Fruit fly (Drosophila melanogaster) whole organism, embryonic: ENCODE results near the gene CG6168.
A peak's percentile ranks its signal among the peaks of the same experiment; 100 is the strongest.

ENCODE experiments used
- Blimp-1 ChIP-seq: fragments of 200-800 bp; sonication (Bioruptor generic); optimal IDR thresholded peaks from 3 replicates; lab custom pipeline; 2018; ENCODE audit warnings: missing biosample characterization, missing genetic modification characterization, mild to moderate bottlenecking, moderate library complexity, missing genetic modification reagents
- CG10959 ChIP-seq: fragments of 200-800 bp; sonication (Bioruptor generic); IDR thresholded peaks from 2 replicates; pipeline ENCODE4 v1.3.6; 2022; ENCODE audit warnings: missing biosample characterization, missing genetic modification characterization
- CG10979 ChIP-seq: fragments of 200-800 bp; sonication (Bioruptor generic); optimal IDR thresholded peaks from 2 replicates; lab custom pipeline; 2018; ENCODE audit warnings: missing biosample characterization, mild to moderate bottlenecking, missing genetic modification characterization, moderate library complexity
- CG11504 ChIP-seq: fragments of 200-800 bp; sonication (Bioruptor generic); optimal IDR thresholded peaks from 3 replicates; lab custom pipeline; 2019; ENCODE audit warnings: missing biosample characterization, mild to moderate bottlenecking, missing genetic modification characterization, moderate library complexity
- CG12391 ChIP-seq: fragments of 200-800 bp; sonication (Bioruptor generic); optimal IDR thresholded peaks from 3 replicates; lab custom pipeline; 2018; ENCODE audit warnings: missing biosample characterization, mild to moderate bottlenecking, missing genetic modification characterization, moderate library complexity
- CG12659 ChIP-seq: fragments of 200-800 bp; sonication (Bioruptor generic); optimal IDR thresholded peaks from 3 replicates; lab custom pipeline; 2017; ENCODE audit warnings: mild to moderate bottlenecking, missing biosample characterization, missing genetic modification reagents, missing genetic modification characterization
- CG13775 ChIP-seq: fragments of 200-800 bp; sonication (Bioruptor generic); optimal IDR thresholded peaks from 3 replicates; lab custom pipeline; 2017; ENCODE audit warnings: missing biosample characterization, mild to moderate bottlenecking, missing genetic modification characterization
- CG15011 ChIP-seq: fragments of 200-800 bp; sonication (Bioruptor generic); optimal IDR thresholded peaks from 3 replicates; lab custom pipeline; 2018; ENCODE audit warnings: missing biosample characterization, mild to moderate bottlenecking, missing genetic modification characterization
- CG15269 ChIP-seq: fragments of 200-800 bp; sonication (Bioruptor generic); optimal IDR thresholded peaks from 2 replicates; lab custom pipeline; 2018; ENCODE audit warnings: missing biosample characterization, mild to moderate bottlenecking, missing genetic modification characterization, moderate library complexity
- CG1603 ChIP-seq: fragments of 200-800 bp; sonication (Bioruptor generic); optimal IDR thresholded peaks from 2 replicates; lab custom pipeline; 2019; ENCODE audit warnings: missing biosample characterization, mild to moderate bottlenecking, missing genetic modification characterization, moderate library complexity
- CG17829 ChIP-seq: fragments of 200-800 bp; optimal IDR thresholded peaks from 2 replicates; lab custom pipeline; 2019; ENCODE audit warnings: missing biosample characterization, mild to moderate bottlenecking, missing genetic modification characterization, moderate library complexity
- CG2678 ChIP-seq: fragments of 200-800 bp; sonication (Bioruptor generic); optimal IDR thresholded peaks from 3 replicates; lab custom pipeline; 2019; ENCODE audit warnings: missing biosample characterization, mild to moderate bottlenecking, missing genetic modification characterization, moderate library complexity
- CG2712 ChIP-seq: fragments of 200-800 bp; optimal IDR thresholded peaks from 3 replicates; lab custom pipeline; 2019; ENCODE audit warnings: missing biosample characterization, mild to moderate bottlenecking, missing genetic modification characterization, moderate library complexity
- CG31441 ChIP-seq: fragments of 200-800 bp; sonication (Bioruptor generic); IDR thresholded peaks from 2 replicates; pipeline ENCODE4 v1.3.6; 2022; ENCODE audit warnings: missing biosample characterization, missing genetic modification characterization
- CG4282 ChIP-seq: fragments of 200-800 bp; sonication (Bioruptor generic); optimal IDR thresholded peaks from 2 replicates; lab custom pipeline; 2016; ENCODE audit warnings: missing biosample characterization, missing genetic modification characterization
- CG4424 ChIP-seq: fragments of 200-800 bp; sonication (Bioruptor generic); optimal IDR thresholded peaks from 3 replicates; lab custom pipeline; 2016; ENCODE audit warnings: missing biosample characterization, missing genetic modification characterization
- CG6254 ChIP-seq: fragments of 200-800 bp; sonication (Bioruptor generic); optimal IDR thresholded peaks from 3 replicates; lab custom pipeline; 2017; ENCODE audit warnings: mild to moderate bottlenecking, missing biosample characterization, missing genetic modification reagents, missing genetic modification characterization
- CG7556 ChIP-seq: fragments of 200-800 bp; sonication (Bioruptor generic); optimal IDR thresholded peaks from 2 replicates; lab custom pipeline; 2017; ENCODE audit warnings: missing biosample characterization, mild to moderate bottlenecking, missing genetic modification characterization
- CG8924 ChIP-seq: fragments of 200-800 bp; optimal IDR thresholded peaks from 3 replicates; lab custom pipeline; 2019; ENCODE audit warnings: missing biosample characterization, mild to moderate bottlenecking, missing genetic modification characterization, moderate library complexity
- CG9727 ChIP-seq: fragments of 200-800 bp; sonication (Bioruptor generic); optimal IDR thresholded peaks from 3 replicates; lab custom pipeline; 2017; ENCODE audit warnings: missing biosample characterization, mild to moderate bottlenecking, missing genetic modification characterization
- CoRest ChIP-seq: fragments of 200-800 bp; sonication (Bioruptor generic); optimal IDR thresholded peaks from 3 replicates; lab custom pipeline; 2018; ENCODE audit warnings: missing biosample characterization, mild to moderate bottlenecking, missing genetic modification characterization, moderate library complexity
- D19A ChIP-seq: fragments of 200-800 bp; optimal IDR thresholded peaks from 3 replicates; lab custom pipeline; 2019; ENCODE audit warnings: missing biosample characterization, mild to moderate bottlenecking, missing genetic modification characterization, moderate library complexity
- Deaf1 ChIP-seq: fragments of 200-800 bp; optimal IDR thresholded peaks from 3 replicates; lab custom pipeline; 2019; ENCODE audit warnings: missing biosample characterization, mild to moderate bottlenecking, missing genetic modification characterization, moderate library complexity
- Elba2 ChIP-seq: fragments of 200-800 bp; sonication (Bioruptor generic); optimal IDR thresholded peaks from 3 replicates; lab custom pipeline; 2016; ENCODE audit warnings: missing biosample characterization, missing genetic modification characterization
- Hmr ChIP-seq: fragments of 200-800 bp; sonication (Bioruptor generic); optimal IDR thresholded peaks from 3 replicates; lab custom pipeline; 2017; ENCODE audit warnings: mild to moderate bottlenecking, missing biosample characterization, missing genetic modification reagents, missing genetic modification characterization
- Hr51 ChIP-seq, 2 experiments: fragments of 200-800 bp; sonication (Bioruptor generic); optimal IDR thresholded peaks; 2 replicates in 1 of 2; 3 replicates in 1 of 2; lab custom pipeline; 2016 to 2018; ENCODE audit warnings: missing biosample characterization in 2 of 2, missing genetic modification characterization in 2 of 2, mild to moderate bottlenecking in 1 of 2, moderate library complexity in 1 of 2
- Meics ChIP-seq: fragments of 200-800 bp; sonication (Bioruptor generic); optimal IDR thresholded peaks from 2 replicates; lab custom pipeline; 2017; ENCODE audit warnings: missing biosample characterization, mild to moderate bottlenecking, missing genetic modification characterization
- Neu2 ChIP-seq: fragments of 200-800 bp; sonication (Bioruptor generic); optimal IDR thresholded peaks from 3 replicates; lab custom pipeline; 2016; ENCODE audit warnings: missing biosample characterization, missing genetic modification characterization, borderline replicate concordance
- Oli ChIP-seq: fragments of 200-800 bp; sonication (Bioruptor generic); optimal IDR thresholded peaks from 2 replicates; lab custom pipeline; 2018; ENCODE audit warnings: missing biosample characterization, mild to moderate bottlenecking, missing genetic modification characterization, moderate library complexity
- Sin3A ChIP-seq: fragments of >200 bp; optimal IDR thresholded peaks from 2 replicates; lab custom pipeline; 2018
- Sox100B ChIP-seq: fragments of 200-800 bp; sonication (Bioruptor generic); optimal IDR thresholded peaks from 3 replicates; lab custom pipeline; 2018; ENCODE audit warnings: missing biosample characterization, mild to moderate bottlenecking, missing genetic modification characterization
- Ssrp ChIP-seq: fragments of 200-800 bp; sonication (Bioruptor generic); optimal IDR thresholded peaks from 2 replicates; lab custom pipeline; 2018; ENCODE audit warnings: missing biosample characterization, mild to moderate bottlenecking, missing genetic modification characterization, moderate library complexity
- Xrp1 ChIP-seq: fragments of 200-800 bp; sonication (Bioruptor generic); IDR thresholded peaks from 2 replicates; pipeline ENCODE4 v1.3.6; 2022; ENCODE audit warnings: missing biosample characterization, missing genetic modification characterization
- ab ChIP-seq: fragments of 200-800 bp; sonication (Bioruptor generic); optimal IDR thresholded peaks from 2 replicates; lab custom pipeline; 2016; ENCODE audit warnings: missing biosample characterization, missing genetic modification characterization
- bigmax ChIP-seq: fragments of 200-800 bp; sonication (Bioruptor generic); optimal IDR thresholded peaks from 2 replicates; lab custom pipeline; 2018; ENCODE audit warnings: missing biosample characterization, mild to moderate bottlenecking, missing genetic modification characterization
- cas ChIP-seq: fragments of 200-800 bp; sonication (Bioruptor generic); IDR thresholded peaks from 2 replicates; pipeline ENCODE4 v1.3.6; 2022; ENCODE audit warnings: missing biosample characterization, missing genetic modification characterization
- dmrt11E ChIP-seq: fragments of 200-800 bp; sonication (Bioruptor generic); optimal IDR thresholded peaks from 3 replicates; lab custom pipeline; 2018; ENCODE audit warnings: missing biosample characterization, mild to moderate bottlenecking, missing genetic modification characterization, moderate library complexity
- dmrt99B ChIP-seq: fragments of 200-800 bp; sonication (Bioruptor generic); optimal IDR thresholded peaks from 2 replicates; lab custom pipeline; 2018; ENCODE audit warnings: missing biosample characterization, mild to moderate bottlenecking, missing genetic modification characterization, moderate library complexity
- fd96Cb ChIP-seq: fragments of 200-800 bp; sonication (Bioruptor generic); optimal IDR thresholded peaks from 2 replicates; lab custom pipeline; 2018; ENCODE audit warnings: missing biosample characterization, mild to moderate bottlenecking, missing genetic modification characterization, moderate library complexity
- gem ChIP-seq: fragments of 200-800 bp; sonication (Bioruptor generic); optimal IDR thresholded peaks from 2 replicates; lab custom pipeline; 2019; ENCODE audit warnings: missing biosample characterization, mild to moderate bottlenecking, missing genetic modification characterization, moderate library complexity
- nerfin-1 ChIP-seq: fragments of 200-800 bp; sonication (Bioruptor generic); optimal IDR thresholded peaks from 3 replicates; lab custom pipeline; 2019; ENCODE audit warnings: missing biosample characterization, mild to moderate bottlenecking, missing genetic modification characterization, moderate library complexity
- phol ChIP-seq: fragments of 200-800 bp; sonication (Bioruptor generic); optimal IDR thresholded peaks from 3 replicates; lab custom pipeline; 2018; ENCODE audit warnings: missing biosample characterization, mild to moderate bottlenecking, missing genetic modification characterization, moderate library complexity
- row ChIP-seq: fragments of 200-800 bp; sonication (Bioruptor generic); IDR thresholded peaks from 3 replicates; pipeline ENCODE4 v1.3.6; 2022; ENCODE audit warnings: missing biosample characterization, missing genetic modification characterization
- shn ChIP-seq: fragments of 200-800 bp; sonication (Bioruptor generic); optimal IDR thresholded peaks from 3 replicates; lab custom pipeline; 2016; ENCODE audit warnings: missing biosample characterization, missing genetic modification characterization
- slbo ChIP-seq: fragments of 200-800 bp; sonication (Bioruptor generic); IDR thresholded peaks from 2 replicates; pipeline ENCODE4 v1.3.6; 2022; ENCODE audit warnings: missing biosample characterization, missing genetic modification characterization
- slp2 ChIP-seq: fragments of 200-800 bp; sonication (Bioruptor generic); optimal IDR thresholded peaks from 2 replicates; lab custom pipeline; 2016; ENCODE audit warnings: missing biosample characterization, missing genetic modification characterization
- so ChIP-seq: fragments of 200-800 bp; sonication (Bioruptor generic); IDR thresholded peaks from 3 replicates; pipeline ENCODE4 v1.3.6; 2022; ENCODE audit warnings: missing biosample characterization, missing genetic modification characterization
- sqz ChIP-seq: fragments of 200-800 bp; sonication (Bioruptor generic); optimal IDR thresholded peaks from 3 replicates; lab custom pipeline; 2018; ENCODE audit warnings: missing biosample characterization, mild to moderate bottlenecking, missing genetic modification characterization
- trem ChIP-seq: fragments of 200-800 bp; optimal IDR thresholded peaks from 3 replicates; lab custom pipeline; 2019; ENCODE audit warnings: missing biosample characterization, mild to moderate bottlenecking, missing genetic modification characterization, moderate library complexity
- unpg ChIP-seq: fragments of 200-800 bp; sonication (Bioruptor generic); optimal IDR thresholded peaks from 3 replicates; lab custom pipeline; 2018; ENCODE audit warnings: missing biosample characterization, mild to moderate bottlenecking, missing genetic modification characterization, moderate library complexity

The CG6168 gene

dm6 chr3L:11302906-11303305 is 18.6 kb downstream of the CG6168 start (continued):
- TF ChIP-seq Deaf1 (peak; percentile 4), CG2678 (tag; lab: Kevin White, UChicago) (peak; percentile 57), row (GFP tag; lab: Robert Waterston, UW) (peak; percentile 38; the same call in 2 of the 3 replicates), CoRest (tag; lab: Kevin White, UChicago) (peak; percentile 49), CG17829 (tag; lab: Kevin White, UChicago) (peak; percentile 40), Sin3A (lab: Kevin White, UChicago) (no peak), dmrt99B (tag; lab: Kevin White, UChicago) (peak; percentile 42), CG13775 (GFP tag; lab: Kevin White, UChicago) (no peak), CG11504 (tag; lab: Kevin White, UChicago) (peak; percentile 72), CG10959 (GFP tag; lab: Robert Waterston, UW) (no peak), phol (tag; lab: Kevin White, UChicago) (peak; percentile 65), gem (peak; percentile 64), CG15011 (GFP tag; lab: Kevin White, UChicago) (peak; percentile 5), slp2 (no peak), cas (GFP tag; lab: Robert Waterston, UW) (no peak), trem (tag; lab: Kevin White, UChicago) (peak; percentile 20), Sox100B (GFP tag; lab: Kevin White, UChicago) (peak; percentile 3), Hr51 (GFP tag; optimal IDR thresholded peaks at IDR 0.05; lab: Kevin White, UChicago) (peak in 1 of 2 experiments; percentile 32), CG15269 (tag; lab: Kevin White, UChicago) (peak; percentile 22), Ssrp (peak; percentile 7), ab (GFP tag; lab: Kevin White, UChicago) (no peak), CG2712 (peak; percentile 62), nerfin-1 (tag; lab: Kevin White, UChicago) (peak; percentile 87), CG6254 (GFP tag; lab: Kevin White, UChicago) (peak; percentile 2), CG10979 (tag; lab: Kevin White, UChicago) (peak; percentile 60), Blimp-1 (peak; percentile 28), Meics (GFP tag; lab: Kevin White, UChicago) (peak; percentile 25), Neu2 (GFP tag; lab: Kevin White, UChicago) (no peak), Xrp1 (GFP tag; lab: Robert Waterston, UW) (peak; percentile 50; the same call in 1 of the 2 replicates), CG12391 (tag; lab: Kevin White, UChicago) (peak; percentile 32), unpg (GFP tag; lab: Kevin White, UChicago) (peak; percentile 21), Oli (peak; percentile 33), CG7556 (GFP tag; lab: Kevin White, UChicago) (peak; percentile 51), CG4282 (GFP tag; lab: Kevin White, UChicago) (no peak), Hmr (peak; percentile 10), sqz (GFP tag; lab: Kevin White, UChicago) (peak; percentile 12), shn (GFP tag; lab: Kevin White, UChicago) (no peak), slbo (GFP tag; lab: Robert Waterston, UW) (0 out of 2 replicates have a peak, but pooled peaks have one; percentile 14), D19A (peak; percentile 50), CG1603 (tag; lab: Kevin White, UChicago) (no peak), CG4424 (GFP tag; lab: Kevin White, UChicago) (peak; percentile 31), bigmax (GFP tag; lab: Kevin White, UChicago) (no peak), CG9727 (GFP tag; lab: Kevin White, UChicago) (peak; percentile 46), Elba2 (GFP tag; lab: Kevin White, UChicago) (no peak), so (GFP tag; lab: Robert Waterston, UW) (no peak), CG12659 (GFP tag; lab: Kevin White, UChicago) (peak; percentile 12), CG31441 (GFP tag; lab: Robert Waterston, UW) (peak; percentile 67), dmrt11E (tag; lab: Kevin White, UChicago) (peak; percentile 56), CG8924 (tag; lab: Kevin White, UChicago) (peak; percentile 48), fd96Cb (tag; lab: Kevin White, UChicago) (peak; percentile 40)
